Fruit fly (Drosophila melanogaster): Measurements from ENCODE around the gene Zdhhc8.

dm6 chrX:9317100-9317499, 38.9 kb downstream of the Zdhhc8 start:
- TF ChIP-seq CG8478 (optimal IDR thresholded peaks at IDR 0.05) (no peak), CTCF (optimal IDR thresholded peaks at IDR 0.05) (no peak)
